Fruit fly (Drosophila melanogaster) whole organism, embryonic: ENCODE data around the gene ver.

Experiments
- Bgb ChIP-seq: fragments of 200-800 bp; sonication (Bioruptor generic); IDR thresholded peaks from 2 replicates; pipeline ENCODE4 v1.3.6; 2022; ENCODE audit warnings: missing biosample characterization, missing genetic modification characterization; ENCODE audit not compliant: partially characterized antibody
- CG10209 ChIP-seq: fragments of 200-800 bp; sonication (Bioruptor generic); optimal IDR thresholded peaks from 3 replicates; lab custom pipeline; 2017; ENCODE audit warnings: missing biosample characterization, mild to moderate bottlenecking, missing genetic modification characterization, missing genetic modification reagents
- CG11456 ChIP-seq: fragments of 200-800 bp; sonication (Bioruptor generic); IDR thresholded peaks from 3 replicates; pipeline ENCODE4 v1.3.6; 2022; ENCODE audit warnings: missing biosample characterization, missing genetic modification characterization
- CG13123 ChIP-seq: fragments of 200-800 bp; sonication (Bioruptor generic); optimal IDR thresholded peaks from 2 replicates; lab custom pipeline; 2016; ENCODE audit warnings: missing biosample characterization, missing genetic modification characterization
- CG13775 ChIP-seq: fragments of 200-800 bp; sonication (Bioruptor generic); optimal IDR thresholded peaks from 3 replicates; lab custom pipeline; 2017; ENCODE audit warnings: missing biosample characterization, mild to moderate bottlenecking, missing genetic modification characterization
- CG1529 ChIP-seq: fragments of 200-800 bp; sonication (Bioruptor generic); optimal IDR thresholded peaks from 3 replicates; lab custom pipeline; 2018; ENCODE audit warnings: missing biosample characterization, missing genetic modification characterization
- CG15479 ChIP-seq: fragments of 200-800 bp; sonication (Bioruptor generic); optimal IDR thresholded peaks from 3 replicates; lab custom pipeline; 2019; ENCODE audit warnings: missing biosample characterization, mild to moderate bottlenecking, missing genetic modification characterization, moderate library complexity
- CG15601 ChIP-seq: fragments of 200-800 bp; sonication (Bioruptor generic); optimal IDR thresholded peaks from 3 replicates; lab custom pipeline; 2019; ENCODE audit warnings: missing biosample characterization, mild to moderate bottlenecking, missing genetic modification characterization, moderate library complexity
- CG18011 ChIP-seq: fragments of 200-800 bp; sonication (Bioruptor generic); optimal IDR thresholded peaks from 2 replicates; lab custom pipeline; 2017; ENCODE audit warnings: missing biosample characterization, missing genetic modification characterization, mild to moderate bottlenecking, moderate library complexity, missing genotype
- CG30020 ChIP-seq: fragments of 200-800 bp; optimal IDR thresholded peaks from 2 replicates; lab custom pipeline; 2019; ENCODE audit warnings: missing biosample characterization, mild to moderate bottlenecking, missing genetic modification characterization, moderate library complexity
- CG43689 ChIP-seq: fragments of 200-800 bp; sonication (Bioruptor generic); IDR thresholded peaks from 2 replicates; pipeline ENCODE4 v1.3.6; 2022; ENCODE audit warnings: missing biosample characterization, missing genetic modification characterization
- CG4617 ChIP-seq: fragments of 200-800 bp; sonication (Bioruptor generic); optimal IDR thresholded peaks from 3 replicates; lab custom pipeline; 2016; ENCODE audit warnings: missing biosample characterization, missing genetic modification characterization, borderline replicate concordance
- CG4854 ChIP-seq: fragments of 200-800 bp; sonication (Bioruptor generic); optimal IDR thresholded peaks from 2 replicates; lab custom pipeline; 2016; ENCODE audit warnings: missing biosample characterization, missing genetic modification characterization, inconsistent platforms
- CG5180 ChIP-seq: fragments of 200-800 bp; sonication (Bioruptor generic); optimal IDR thresholded peaks from 3 replicates; lab custom pipeline; 2017; ENCODE audit warnings: missing biosample characterization, missing genetic modification characterization, mild to moderate bottlenecking, moderate library complexity, missing genetic modification reagents
- CG8765 ChIP-seq: fragments of 200-800 bp; sonication (Bioruptor generic); IDR thresholded peaks from 2 replicates; pipeline ENCODE4 v1.3.6; 2022; ENCODE audit warnings: missing biosample characterization, missing genetic modification characterization
- CG9727 ChIP-seq: fragments of 200-800 bp; sonication (Bioruptor generic); optimal IDR thresholded peaks from 3 replicates; lab custom pipeline; 2017; ENCODE audit warnings: missing biosample characterization, mild to moderate bottlenecking, missing genetic modification characterization
- CG9876 ChIP-seq: fragments of 200-800 bp; sonication (Bioruptor generic); optimal IDR thresholded peaks from 2 replicates; lab custom pipeline; 2016; ENCODE audit warnings: missing biosample characterization, missing genetic modification characterization
- Dad ChIP-seq: fragments of 200-800 bp; sonication (Bioruptor generic); optimal IDR thresholded peaks from 3 replicates; lab custom pipeline; 2016; ENCODE audit warnings: missing biosample characterization, missing genetic modification characterization
- Dbx ChIP-seq: fragments of 200-800 bp; sonication (Bioruptor generic); IDR thresholded peaks from 3 replicates; pipeline ENCODE4 v1.3.6; 2022; ENCODE audit warnings: missing biosample characterization, missing genetic modification characterization
- Dp ChIP-seq: fragments of 200-800 bp; sonication (Bioruptor generic); optimal IDR thresholded peaks from 2 replicates; lab custom pipeline; 2018; ENCODE audit warnings: missing biosample characterization, mild to moderate bottlenecking, missing genetic modification characterization, moderate library complexity
- Dref ChIP-seq: fragments of 200-800 bp; sonication (Bioruptor generic); IDR thresholded peaks from 2 replicates; pipeline ENCODE4 v1.3.6; 2022; ENCODE audit warnings: missing biosample characterization, missing genetic modification characterization
- Ets97D ChIP-seq: fragments of 200-800 bp; sonication (Bioruptor generic); optimal IDR thresholded peaks from 3 replicates; lab custom pipeline; 2016; ENCODE audit warnings: missing biosample characterization, missing genetic modification characterization
- HHEX ChIP-seq: fragments of 200-800 bp; sonication (Bioruptor generic); optimal IDR thresholded peaks from 3 replicates; lab custom pipeline; 2017; ENCODE audit warnings: missing biosample characterization, mild to moderate bottlenecking, missing genetic modification characterization, missing genetic modification reagents
- HLH54F ChIP-seq: fragments of 200-800 bp; sonication (Bioruptor generic); optimal IDR thresholded peaks from 3 replicates; lab custom pipeline; 2016; ENCODE audit warnings: missing biosample characterization, missing genetic modification characterization
- Lpt ChIP-seq: fragments of >200 bp; optimal IDR thresholded peaks from 2 replicates; lab custom pipeline; 2018; ENCODE audit warnings: missing biosample characterization, missing genetic modification characterization
- Mes4 ChIP-seq: fragments of 200-800 bp; sonication (Bioruptor generic); optimal IDR thresholded peaks from 2 replicates; lab custom pipeline; 2016; ENCODE audit warnings: missing biosample characterization, missing genetic modification characterization
- Nf-YA ChIP-seq: fragments of 200-800 bp; sonication (Bioruptor generic); IDR thresholded peaks from 2 replicates; pipeline ENCODE4 v1.3.6; 2022; ENCODE audit warnings: missing biosample characterization, missing genetic modification characterization
- Nf-YB ChIP-seq: fragments of 200-800 bp; sonication (Bioruptor generic); optimal IDR thresholded peaks from 3 replicates; lab custom pipeline; 2019; ENCODE audit warnings: missing biosample characterization, mild to moderate bottlenecking, missing genetic modification characterization, moderate library complexity
- Nf-YC ChIP-seq: fragments of 200-800 bp; optimal IDR thresholded peaks from 3 replicates; lab custom pipeline; 2019; ENCODE audit warnings: missing biosample characterization, mild to moderate bottlenecking, missing genetic modification characterization, moderate library complexity
- Rfx ChIP-seq: fragments of 200-800 bp; sonication (Bioruptor generic); IDR thresholded peaks from 2 replicates; pipeline ENCODE4 v1.3.6; 2022; ENCODE audit warnings: missing biosample characterization, missing genetic modification characterization
- Trl ChIP-seq, 3 experiments: fragments of >200 bp in 2 of 3; fragments of 200-800 bp in 1 of 3; sonication (Bioruptor generic) in 1 of 3; optimal IDR thresholded peaks; 2 replicates in 1 of 3; 3 replicates in 2 of 3; lab custom pipeline; 2016 to 2017; ENCODE audit warnings: missing biosample characterization in 1 of 3, missing genetic modification characterization in 1 of 3
- ase ChIP-seq: fragments of 200-800 bp; sonication (Bioruptor generic); IDR thresholded peaks from 3 replicates; pipeline ENCODE4 v1.3.6; 2022; ENCODE audit warnings: missing biosample characterization, missing genetic modification characterization
- bbx ChIP-seq: fragments of 200-800 bp; sonication (Bioruptor generic); IDR thresholded peaks from 2 replicates; pipeline ENCODE4 v1.3.6; 2022; ENCODE audit warnings: missing biosample characterization, missing genetic modification characterization; ENCODE audit not compliant: partially characterized antibody
- btn ChIP-seq: fragments of 200-800 bp; sonication (Bioruptor generic); optimal IDR thresholded peaks from 2 replicates; lab custom pipeline; 2016; ENCODE audit warnings: missing biosample characterization, missing genetic modification characterization
- crc ChIP-seq: fragments of 200-800 bp; sonication (Bioruptor generic); optimal IDR thresholded peaks from 2 replicates; lab custom pipeline; 2016; ENCODE audit warnings: missing biosample characterization, missing genetic modification characterization
- dati ChIP-seq: fragments of 200-800 bp; sonication (Bioruptor generic); IDR thresholded peaks from 2 replicates; pipeline ENCODE4 v1.3.6; 2022; ENCODE audit warnings: missing biosample characterization, missing genetic modification characterization
- ftz-f1 ChIP-seq: fragments of 200-800 bp; sonication (Bioruptor generic); optimal IDR thresholded peaks from 2 replicates; lab custom pipeline; 2016; ENCODE audit warnings: missing biosample characterization, missing genetic modification characterization
- grn ChIP-seq: fragments of 200-800 bp; sonication (Bioruptor generic); optimal IDR thresholded peaks from 3 replicates; lab custom pipeline; 2017; ENCODE audit warnings: missing biosample characterization, missing genetic modification characterization
- gsb-n ChIP-seq: fragments of 200-800 bp; sonication (Bioruptor generic); optimal IDR thresholded peaks from 3 replicates; lab custom pipeline; 2018; ENCODE audit warnings: missing biosample characterization, mild to moderate bottlenecking, missing genetic modification characterization
- hb ChIP-seq: fragments of 200-800 bp; sonication (Bioruptor generic); IDR thresholded peaks from 3 replicates; pipeline ENCODE4 v1.3.6; 2022; ENCODE audit warnings: missing biosample characterization, missing genetic modification characterization; ENCODE audit not compliant: partially characterized antibody
- lab ChIP-seq: fragments of 200-800 bp; sonication (Bioruptor generic); optimal IDR thresholded peaks from 3 replicates; lab custom pipeline; 2017; ENCODE audit warnings: missing biosample characterization, missing genetic modification characterization, mild to moderate bottlenecking, moderate library complexity, missing genetic modification reagents
- maf-S ChIP-seq: fragments of 200-800 bp; sonication (Bioruptor generic); optimal IDR thresholded peaks from 2 replicates; lab custom pipeline; 2016; ENCODE audit warnings: missing biosample characterization, missing genetic modification characterization
- pb ChIP-seq: fragments of 200-800 bp; sonication (Bioruptor generic); optimal IDR thresholded peaks from 3 replicates; lab custom pipeline; 2016; ENCODE audit warnings: missing biosample characterization, missing genetic modification characterization
- salm ChIP-seq: fragments of 200-800 bp; sonication (Bioruptor generic); optimal IDR thresholded peaks from 2 replicates; lab custom pipeline; 2018; ENCODE audit warnings: missing biosample characterization, mild to moderate bottlenecking, missing genetic modification characterization
- seq ChIP-seq: fragments of 200-800 bp; sonication (Bioruptor generic); IDR thresholded peaks from 2 replicates; pipeline ENCODE4 v1.3.6; 2022; ENCODE audit warnings: missing biosample characterization, missing genetic modification characterization
- shn ChIP-seq: fragments of 200-800 bp; sonication (Bioruptor generic); optimal IDR thresholded peaks from 3 replicates; lab custom pipeline; 2016; ENCODE audit warnings: missing biosample characterization, missing genetic modification characterization
- sisA ChIP-seq: fragments of 200-800 bp; sonication (Bioruptor generic); IDR thresholded peaks from 2 replicates; pipeline ENCODE4 v1.3.6; 2022; ENCODE audit warnings: missing biosample characterization, missing genetic modification characterization
- slou ChIP-seq: fragments of 200-800 bp; sonication (Bioruptor generic); optimal IDR thresholded peaks from 3 replicates; lab custom pipeline; 2016; ENCODE audit warnings: missing biosample characterization, missing genetic modification characterization
- slp2 ChIP-seq: fragments of 200-800 bp; sonication (Bioruptor generic); optimal IDR thresholded peaks from 2 replicates; lab custom pipeline; 2016; ENCODE audit warnings: missing biosample characterization, missing genetic modification characterization
- yki ChIP-seq: fragments of >200 bp; optimal IDR thresholded peaks from 3 replicates; lab custom pipeline; 2018
- z ChIP-seq: fragments of 200-800 bp; sonication (Bioruptor generic); IDR thresholded peaks from 3 replicates; pipeline ENCODE4 v1.3.6; 2022; ENCODE audit warnings: missing biosample characterization, missing genetic modification characterization

Gene ver

dm6 chr3L:12572366-12572765 is 48.6 kb downstream of the ver start, which contains the start of gene sowah (continued):
- TF ChIP-seq slp2 = peak; percentile 25
- no peak for TF ChIP-seq CG1529 (GFP tag; lab: Kevin White, UChicago)
- peak; percentile 100 for TF ChIP-seq CG18011 (GFP tag; lab: Kevin White, UChicago)
- no peak for TF ChIP-seq gsb-n
- peak; percentile 19 for TF ChIP-seq Dad (GFP tag; lab: Kevin White, UChicago)
- TF ChIP-seq Dref (GFP tag; lab: Robert Waterston, UW) = peak; percentile 46; the same call in 1 of the 2 replicates
- TF ChIP-seq HHEX = no peak
- peak; percentile 99 for TF ChIP-seq CG4617
- TF ChIP-seq Mes4 = no peak
- no peak for TF ChIP-seq dati (GFP tag; lab: Robert Waterston, UW)
- TF ChIP-seq ftz-f1 (GFP tag; lab: Kevin White, UChicago) = peak; percentile 9
- TF ChIP-seq grn = no peak
- TF ChIP-seq crc (GFP tag; lab: Kevin White, UChicago) = no peak
- TF ChIP-seq Trl (optimal IDR thresholded peaks at IDR 0.05; lab: Kevin White, UChicago) = no peak
- TF ChIP-seq Trl (GFP tag; optimal IDR thresholded peaks at IDR 0.05; lab: Kevin White, UChicago) = peak; percentile 35
- TF ChIP-seq maf-S (GFP tag; lab: Kevin White, UChicago) = peak; percentile 29
- TF ChIP-seq bbx (GFP tag; lab: Robert Waterston, UW) = no peak
- peak; percentile 9 for TF ChIP-seq CG13123 (GFP tag; lab: Kevin White, UChicago)
- no peak for TF ChIP-seq Nf-YA (GFP tag; lab: Robert Waterston, UW)
- TF ChIP-seq CG4854 (GFP tag; lab: Kevin White, UChicago) = peak; percentile 28
- no peak for TF ChIP-seq seq (GFP tag; lab: Robert Waterston, UW)
- TF ChIP-seq ase (GFP tag; lab: Robert Waterston, UW) = peak; percentile 66; the same call in 2 of the 3 replicates
- TF ChIP-seq CG43689 = no peak
- no peak for TF ChIP-seq hb (GFP tag; lab: Robert Waterston, UW)
- no peak for TF ChIP-seq CG15479
- TF ChIP-seq shn (GFP tag; lab: Kevin White, UChicago) = peak; percentile 62
- TF ChIP-seq Nf-YB (GFP tag; lab: Kevin White, UChicago) = peak; percentile 48
- no peak for TF ChIP-seq CG8765
- peak; percentile 68 for TF ChIP-seq CG9876 (GFP tag; lab: Kevin White, UChicago)
- peak; percentile 2 for TF ChIP-seq CG10209
- no peak; the same call in 1 of the 2 replicates for TF ChIP-seq sisA
- no peak for TF ChIP-seq yki
- TF ChIP-seq Rfx (GFP tag; lab: Robert Waterston, UW) = peak; percentile 67; the same call in 1 of the 2 replicates
- TF ChIP-seq Lpt = no peak
- TF ChIP-seq HLH54F (GFP tag; lab: Kevin White, UChicago) = peak; percentile 55
- peak; percentile 37 for TF ChIP-seq CG9727
- peak; percentile 37 for TF ChIP-seq lab
- peak; percentile 47 for TF ChIP-seq Dp (GFP tag; lab: Kevin White, UChicago)
- TF ChIP-seq salm (tag; lab: Kevin White, UChicago) = no peak
- TF ChIP-seq Nf-YC (tag; lab: Kevin White, UChicago) = peak; percentile 64
- no peak for TF ChIP-seq z (GFP tag; lab: Robert Waterston, UW)
- TF ChIP-seq Ets97D (GFP tag; lab: Kevin White, UChicago) = peak; percentile 77
- TF ChIP-seq slou (GFP tag; lab: Kevin White, UChicago) = no peak
- TF ChIP-seq btn (GFP tag; lab: Kevin White, UChicago) = no peak
- TF ChIP-seq CG5180 (GFP tag; lab: Kevin White, UChicago) = peak; percentile 18
- TF ChIP-seq CG30020 (tag; lab: Kevin White, UChicago) = peak; percentile 56
- TF ChIP-seq Dbx (GFP tag; lab: Robert Waterston, UW) = peak; percentile 49; the same call in 1 of the 3 replicates
- peak; percentile 28 for TF ChIP-seq CG15601 (tag; lab: Kevin White, UChicago)
- peak; percentile 34 for TF ChIP-seq pb (GFP tag; lab: Kevin White, UChicago)
- TF ChIP-seq CG11456 (GFP tag; lab: Robert Waterston, UW) = peak; percentile 69; the same call in 1 of the 3 replicates
- peak; percentile 25; the same call in 1 of the 2 replicates for TF ChIP-seq Bgb (GFP tag; lab: Robert Waterston, UW)
- TF ChIP-seq CG13775 (GFP tag; lab: Kevin White, UChicago) = peak; percentile 30
